Worm (Caenorhabditis elegans) whole organism, mixed stage, embryonic: ENCODE measurements around the gene str-71.

Experiments
- bed-3 ChIP-seq: fragments of 200-800 bp; sonication (Bioruptor generic); optimal IDR thresholded peaks from 3 replicates; lab custom pipeline; 2018; ENCODE audit warnings: mild to moderate bottlenecking, missing genetic modification characterization, moderate library complexity, missing compliant biosample characterization
- blmp-1 ChIP-seq: fragments of 150-350 bp; optimal IDR thresholded peaks from 2 replicates; lab custom pipeline; 2014; ENCODE audit warnings: missing biosample characterization, missing genetic modification characterization
- ceh-39 ChIP-seq: fragments of 150-350 bp; optimal IDR thresholded peaks from 2 replicates; lab custom pipeline; 2014; ENCODE audit warnings: missing biosample characterization, missing genetic modification characterization
- ceh-43 ChIP-seq: fragments of 200-800 bp; sonication (Bioruptor generic); optimal IDR thresholded peaks from 2 replicates; lab custom pipeline; 2018; ENCODE audit warnings: mild to moderate bottlenecking, missing genetic modification characterization, moderate library complexity, missing compliant biosample characterization
- cnd-1 ChIP-seq: fragments of 200-800 bp; sonication (Bioruptor generic); optimal IDR thresholded peaks from 2 replicates; lab custom pipeline; 2018; ENCODE audit warnings: mild to moderate bottlenecking, missing genetic modification characterization, missing compliant biosample characterization
- drap-1 ChIP-seq: fragments of 200-800 bp; sonication (Bioruptor generic); optimal IDR thresholded peaks from 3 replicates; lab custom pipeline; 2018; ENCODE audit warnings: mild to moderate bottlenecking, missing genetic modification characterization, missing compliant biosample characterization
- elt-1 ChIP-seq: sonication (generic microtip); optimal IDR thresholded peaks from 2 replicates; lab custom pipeline; 2017; ENCODE audit warnings: missing genetic modification characterization, mild to moderate bottlenecking, missing compliant biosample characterization, antibody characterized with exemption, moderate library complexity, borderline replicate concordance; ENCODE audit not compliant: insufficient read depth
- flh-1 ChIP-seq: fragments of 200-800 bp; sonication (Bioruptor generic); optimal IDR thresholded peaks from 2 replicates; lab custom pipeline; 2018; ENCODE audit warnings: mild to moderate bottlenecking, missing genetic modification characterization, moderate library complexity, missing compliant biosample characterization
- ham-2 ChIP-seq: fragments of 200-800 bp; sonication (Bioruptor generic); optimal IDR thresholded peaks from 2 replicates; lab custom pipeline; 2018; ENCODE audit warnings: mild to moderate bottlenecking, missing genetic modification characterization, missing compliant biosample characterization
- hlh-1 ChIP-seq: fragments of 150-350 bp; optimal IDR thresholded peaks from 2 replicates; lab custom pipeline; 2014; ENCODE audit warnings: missing biosample characterization, missing genetic modification reagents, missing genetic modification characterization
- lin-32 ChIP-seq: fragments of 200-800 bp; sonication (Bioruptor generic); optimal IDR thresholded peaks from 2 replicates; lab custom pipeline; 2018; ENCODE audit warnings: mild to moderate bottlenecking, missing genetic modification characterization, missing compliant biosample characterization
- lsy-2 ChIP-seq: fragments of 150-350 bp; optimal IDR thresholded peaks from 2 replicates; lab custom pipeline; 2014; ENCODE audit warnings: missing biosample characterization, missing genetic modification characterization
- mab-5 ChIP-seq: fragments of 150-350 bp; optimal IDR thresholded peaks from 2 replicates; lab custom pipeline; 2014; ENCODE audit warnings: missing biosample characterization, missing genetic modification characterization
- mep-1 ChIP-seq: fragments of 150-350 bp; optimal IDR thresholded peaks from 2 replicates; lab custom pipeline; 2017; ENCODE audit warnings: missing biosample characterization, missing genetic modification reagents, missing genetic modification characterization, inconsistent platforms
- mls-2 ChIP-seq: sonication (generic microtip); optimal IDR thresholded peaks from 2 replicates; lab custom pipeline; 2016; ENCODE audit warnings: mild to moderate bottlenecking, missing genetic modification characterization, moderate library complexity, missing compliant biosample characterization
- nhr-28 ChIP-seq: fragments of 150-350 bp; optimal IDR thresholded peaks from 2 replicates; lab custom pipeline; 2014; ENCODE audit warnings: missing biosample characterization, missing genetic modification characterization
- pha-4 ChIP-seq: fragments of 150-350 bp; optimal IDR thresholded peaks from 2 replicates; lab custom pipeline; 2018; ENCODE audit warnings: missing biosample characterization, missing genetic modification reagents, missing genetic modification characterization
- sem-2 ChIP-seq: fragments of 200-800 bp; sonication (Bioruptor generic); optimal IDR thresholded peaks from 2 replicates; lab custom pipeline; 2018; ENCODE audit warnings: mild to moderate bottlenecking, missing genetic modification characterization, missing compliant biosample characterization
- snpc-4 ChIP-seq: fragments of 150-350 bp; optimal IDR thresholded peaks from 2 replicates; lab custom pipeline; 2014; ENCODE audit warnings: missing biosample characterization, missing genetic modification characterization
- unc-62 ChIP-seq: fragments of 150-350 bp; optimal IDR thresholded peaks from 2 replicates; lab custom pipeline; 2014; ENCODE audit warnings: missing biosample characterization, missing genetic modification reagents, missing genetic modification characterization
- zip-8 ChIP-seq: fragments of 150-350 bp; optimal IDR thresholded peaks from 2 replicates; lab custom pipeline; 2014; ENCODE audit warnings: missing biosample characterization, missing genetic modification characterization
- ztf-11 ChIP-seq: fragments of 150-350 bp; optimal IDR thresholded peaks from 2 replicates; lab custom pipeline; 2014; ENCODE audit warnings: missing biosample characterization, missing genetic modification characterization

The str-71 gene

DNA sequence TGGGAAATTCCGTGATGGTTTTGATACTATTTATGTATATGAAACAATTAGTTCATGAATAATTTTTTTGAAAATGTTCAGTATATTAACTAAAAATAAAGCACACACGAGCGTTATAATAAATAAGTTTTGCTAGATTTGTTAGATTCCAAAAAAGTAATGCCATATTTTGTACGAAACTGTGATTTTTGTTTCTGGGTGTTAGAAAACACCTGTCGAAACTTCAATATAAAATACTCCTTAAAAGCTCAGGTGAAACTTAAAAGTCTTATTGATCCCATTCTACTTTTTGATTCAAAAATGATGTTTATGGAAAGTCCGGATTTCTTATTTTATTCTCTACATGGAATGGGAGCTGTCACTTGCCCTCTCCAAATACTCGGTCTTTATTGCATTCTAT is 43.0 kb downstream of the str-71 start, which contains the start of gene srh-265:
srh-265 (plus strand) TSS at position 301 of the 400 bp plus-strand sequence.
- TF ChIP-seq elt-1 (tag; lab: Kevin White, UChicago) (no peak), mls-2 (tag; lab: Kevin White, UChicago) (no peak), lin-32 (GFP tag; lab: Kevin White, UChicago) (no peak), flh-1 (no peak), pha-4 (tag; lab: Kevin White, UChicago) (no peak), ceh-39 (tag; lab: Kevin White, UChicago) (no peak), sem-2 (GFP tag; lab: Kevin White, UChicago) (no peak), mab-5 (tag; lab: Kevin White, UChicago) (no peak), cnd-1 (tag; lab: Kevin White, UChicago) (no peak), unc-62 (no peak), hlh-1 (tag; lab: Kevin White, UChicago) (no peak), nhr-28 (no peak), ceh-43 (no peak), lsy-2 (tag; lab: Kevin White, UChicago) (no peak)

DNA sequence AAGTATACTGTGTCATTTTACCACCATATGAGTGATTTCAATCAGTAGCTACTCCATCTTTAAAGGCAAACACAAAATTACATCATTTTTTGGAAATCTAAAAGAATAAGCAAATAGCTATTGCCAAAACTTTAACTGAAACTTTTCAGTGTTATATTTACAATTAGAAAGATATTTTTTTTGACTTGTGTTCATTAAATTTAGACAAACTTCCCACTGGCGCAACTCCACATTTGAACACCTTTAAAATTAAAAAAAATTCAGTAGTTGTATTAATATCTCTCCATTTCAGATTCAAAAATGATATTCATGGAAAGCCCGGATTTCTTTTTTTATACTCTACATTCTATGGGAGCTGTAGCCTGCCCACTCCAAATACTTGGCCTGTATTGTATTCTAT is 45.1 kb downstream of the str-71 start, which contains the start of gene srh-264:
srh-264 (plus strand) TSS at position 301 of the 400 bp plus-strand sequence.
- TF ChIP-seq bed-3 (GFP tag; lab: Kevin White, UChicago): no peak
- TF ChIP-seq elt-1 (tag; lab: Kevin White, UChicago): no peak
- no peak for TF ChIP-seq zip-8 (tag; lab: Kevin White, UChicago)
- TF ChIP-seq pha-4 (tag; lab: Kevin White, UChicago): no peak
- no peak for TF ChIP-seq drap-1 (GFP tag; lab: Kevin White, UChicago)
- TF ChIP-seq snpc-4 (tag; lab: Kevin White, UChicago): no peak

DNA sequence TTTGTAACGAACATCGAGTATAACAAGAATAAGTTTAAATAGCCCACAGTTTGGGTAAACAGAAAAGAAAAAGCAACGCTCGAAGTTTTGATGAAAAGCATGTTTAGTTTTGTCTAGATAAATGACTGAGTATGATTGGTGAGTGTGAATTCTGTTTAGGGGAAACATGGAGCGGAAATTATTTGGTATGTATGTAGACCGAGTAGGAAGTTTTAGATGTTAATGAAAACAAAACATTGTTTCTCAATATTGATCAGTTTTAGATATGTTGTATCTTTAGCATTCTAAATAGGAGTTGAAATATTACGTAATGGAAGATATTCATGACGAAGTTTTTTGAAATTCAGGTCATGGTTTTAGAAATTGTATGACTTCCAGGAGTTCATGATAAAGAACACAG is 46.4 kb downstream of the str-71 start, which contains the start of gene srbc-63:
srbc-63 (minus strand) TSS at position 101 of the 400 bp plus-strand sequence.
- TF ChIP-seq cnd-1 (tag; lab: Kevin White, UChicago) (no peak), lsy-2 (tag; lab: Kevin White, UChicago) (no peak), ztf-11 (tag; lab: Kevin White, UChicago) (no peak), blmp-1 (tag; lab: Kevin White, UChicago) (no peak), ham-2 (GFP tag; lab: Kevin White, UChicago) (no peak), mep-1 (tag; lab: Kevin White, UChicago) (no peak), zip-8 (tag; lab: Kevin White, UChicago) (no peak)
- TF ChIP-seq, all 35 proteins: peak for 0
